Worm (Caenorhabditis elegans): ENCODE measurements around the gene D2007.1.
A peak's percentile ranks its signal among the peaks of the same experiment; 100 is the strongest.

Gene D2007.1

DNA sequence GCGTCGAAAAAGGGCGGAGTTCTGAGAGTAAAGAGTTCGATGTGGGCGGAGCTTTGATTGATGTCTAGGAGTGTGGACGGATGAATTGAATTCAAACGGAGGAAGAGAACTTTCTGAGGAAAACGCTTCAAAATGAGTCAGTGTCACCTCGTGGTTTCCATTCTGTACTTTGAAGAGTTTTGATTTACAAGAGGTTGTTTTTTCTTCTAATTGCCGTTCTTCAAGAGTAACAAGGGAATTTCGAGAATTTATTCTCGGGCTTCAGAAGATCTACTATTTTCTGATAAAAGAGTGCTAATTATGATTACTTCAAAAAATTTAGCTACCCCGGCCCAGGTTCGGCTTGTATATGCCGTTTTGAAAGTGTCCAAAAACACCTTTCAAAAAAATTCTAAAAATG, 21.0 kb downstream of the D2007.1 start, which contains the start of gene C50C3.12:
Gene C50C3.12 (plus strand): TSS at position 301 of the 400 bp plus-strand sequence.
- TF ChIP-seq mdl-1 (tag; optimal IDR thresholded peaks at IDR 0.05) (no peak), lin-14 (GFP tag; optimal IDR thresholded peaks at IDR 0.05) (peak; percentile 3)

DNA sequence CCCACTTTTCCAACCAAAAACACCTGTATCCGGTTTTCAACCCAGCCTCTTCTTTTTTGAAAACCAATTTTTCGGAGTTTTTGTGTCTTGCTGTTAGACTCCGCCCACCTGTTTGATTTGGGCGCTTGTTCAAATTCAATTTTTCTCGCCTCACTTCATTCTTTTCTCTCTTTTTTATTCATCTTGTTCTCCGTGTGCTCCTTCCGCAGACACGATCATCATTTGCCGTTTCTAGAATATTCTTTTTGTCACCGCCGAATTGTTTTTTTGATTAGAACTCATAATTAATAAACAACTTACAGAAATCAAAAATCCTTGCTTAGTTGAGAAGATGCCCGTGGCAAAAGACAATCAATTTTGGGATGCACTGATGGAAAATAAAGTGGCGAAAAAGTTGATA, 23.7 kb downstream of the D2007.1 start, which contains the start of gene C50C3.5:
Gene C50C3.5 (plus strand): TSS at position 301 of the 400 bp plus-strand sequence.
- TF ChIP-seq rnt-1 (tag; optimal IDR thresholded peaks at IDR 0.05) = no peak
- no peak for TF ChIP-seq hlh-4 (tag; optimal IDR thresholded peaks at IDR 0.05)
- TF ChIP-seq lin-14 (GFP tag; optimal IDR thresholded peaks at IDR 0.05) = peak; percentile 37
- peak; percentile 52 for TF ChIP-seq fkh-10 (GFP tag; optimal IDR thresholded peaks at IDR 0.05)

DNA sequence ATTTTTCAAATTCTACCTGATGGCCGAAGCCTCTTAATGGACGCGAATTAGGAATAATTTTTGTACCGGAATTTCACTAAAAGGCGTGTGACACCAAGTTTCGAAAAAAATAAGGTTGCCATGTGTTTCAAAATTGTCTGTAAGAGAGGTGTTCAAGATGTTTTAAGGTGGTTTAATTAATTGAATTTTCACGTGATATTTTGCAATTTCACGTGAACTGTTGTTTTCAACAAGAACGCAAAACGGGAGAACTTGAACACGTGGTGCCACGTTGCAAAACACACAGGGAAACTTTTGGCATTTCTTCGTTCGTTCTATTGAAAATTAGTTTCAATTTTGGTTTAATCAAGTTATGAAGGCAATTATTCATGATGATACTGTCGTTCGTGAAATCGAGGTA, 26.3 kb downstream of the D2007.1 start, which contains the start of gene spc-2:
Gene spc-2 (plus strand): TSS at position 301 of the 400 bp plus-strand sequence.
- no peak for TF ChIP-seq hpl-2 (GFP tag; optimal IDR thresholded peaks at IDR 0.05)
- no peak for TF ChIP-seq nhr-84 (tag; optimal IDR thresholded peaks at IDR 0.05)
- TF ChIP-seq snu-23 (GFP tag; optimal IDR thresholded peaks at IDR 0.05) = no peak
- TF ChIP-seq ceh-8 (GFP tag; optimal IDR thresholded peaks at IDR 0.05) = no peak
- TF ChIP-seq lin-14 (GFP tag; optimal IDR thresholded peaks at IDR 0.05) = no peak
- no peak for TF ChIP-seq pag-3 (tag; optimal IDR thresholded peaks at IDR 0.05; ENCODE audit: borderline replicate concordance, insufficient read depth)
- TF ChIP-seq fkh-8 (tag; optimal IDR thresholded peaks at IDR 0.05) = no peak
- TF ChIP-seq unc-98 (GFP tag; IDR thresholded peaks at IDR 0.05) = no peak
- no peak for TF ChIP-seq C04F5.9 (tag; optimal IDR thresholded peaks at IDR 0.05)
- TF ChIP-seq nhr-90 (tag; optimal IDR thresholded peaks at IDR 0.05; ENCODE audit: poor library complexity) = no peak
- TF ChIP-seq vab-15 (tag; optimal IDR thresholded peaks at IDR 0.05) = no peak
- no peak for TF ChIP-seq lin-39 (tag; optimal IDR thresholded peaks at IDR 0.05)
- no peak for TF ChIP-seq fos-1 (tag; optimal IDR thresholded peaks at IDR 0.05)
- TF ChIP-seq C34B4.2 (tag; optimal IDR thresholded peaks at IDR 0.05) = no peak
- no peak for TF ChIP-seq blmp-1 (tag; optimal IDR thresholded peaks at IDR 0.05)
- TF ChIP-seq elt-3 (tag; optimal IDR thresholded peaks at IDR 0.05) = no peak

DNA sequence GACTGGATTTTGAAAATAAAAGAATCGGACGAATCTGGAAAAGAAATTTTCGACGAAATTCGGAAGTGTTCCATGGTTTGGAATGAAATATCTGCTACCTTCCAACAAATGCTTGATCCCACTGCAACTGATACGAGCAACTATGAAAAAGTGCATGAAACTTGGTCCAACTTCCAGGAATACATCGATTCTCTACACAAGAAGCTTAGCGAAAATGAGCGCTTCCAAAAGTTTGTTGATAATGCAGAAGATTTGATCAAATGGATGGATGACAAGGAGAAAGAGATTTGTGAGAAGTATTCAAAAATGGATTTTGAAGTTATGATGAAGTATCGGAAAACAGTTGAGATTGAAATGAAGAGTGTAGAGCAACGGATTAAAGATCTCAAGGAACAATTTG, 27.3 kb downstream of the D2007.1 start:
- TF ChIP-seq lir-3 (tag; optimal IDR thresholded peaks at IDR 0.05; ENCODE audit: poor library complexity) = no peak
- no peak for TF ChIP-seq unc-86 (tag; optimal IDR thresholded peaks at IDR 0.05)
- TF ChIP-seq F16B12.6 (tag; optimal IDR thresholded peaks at IDR 0.05) = no peak
- TF ChIP-seq lin-35 (GFP tag; optimal IDR thresholded peaks at IDR 0.05) = no peak
- TF ChIP-seq mab-9 (GFP tag; IDR thresholded peaks at IDR 0.05) = no peak
- TF ChIP-seq nhr-84 (tag; optimal IDR thresholded peaks at IDR 0.05) = no peak
- no peak for TF ChIP-seq unc-62 (GFP tag; optimal IDR thresholded peaks at IDR 0.05)
- no peak for TF ChIP-seq unc-98 (GFP tag; IDR thresholded peaks at IDR 0.05)
- no peak for TF ChIP-seq ztf-11 (tag; optimal IDR thresholded peaks at IDR 0.05)
- no peak for TF ChIP-seq elt-2 (tag; optimal IDR thresholded peaks at IDR 0.05)
- TF ChIP-seq grh-1 (GFP tag; IDR thresholded peaks at IDR 0.05) = no peak
- no peak for TF ChIP-seq ets-5 (GFP tag; IDR thresholded peaks at IDR 0.05)
- TF ChIP-seq nhr-11 (tag; optimal IDR thresholded peaks at IDR 0.05) = no peak
- no peak for TF ChIP-seq lin-39 (tag; optimal IDR thresholded peaks at IDR 0.05)

DNA sequence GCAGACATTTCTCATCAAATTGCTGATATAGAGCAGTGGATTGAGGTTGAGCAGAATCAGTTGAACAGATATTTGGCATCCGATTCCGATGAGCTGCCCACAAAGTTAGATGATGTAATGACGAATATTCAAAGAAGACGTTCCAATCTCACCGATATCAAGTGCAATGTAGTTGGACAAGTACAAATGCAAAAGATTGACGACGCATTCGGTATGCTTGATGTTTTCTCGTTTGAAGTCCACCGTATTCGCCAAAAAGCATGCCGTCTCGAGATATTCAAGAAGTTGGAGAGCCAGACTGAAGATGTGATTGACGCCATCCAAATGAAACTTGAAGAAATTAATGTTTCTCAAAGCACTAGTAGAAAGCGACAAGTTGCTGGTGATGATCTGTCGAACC, 29.9 kb downstream of the D2007.1 start:
- TF ChIP-seq hlh-4 (tag; optimal IDR thresholded peaks at IDR 0.05) = no peak
- TF ChIP-seq unc-130 (tag; optimal IDR thresholded peaks at IDR 0.05) = no peak
- no peak for TF ChIP-seq ztf-4 (tag; optimal IDR thresholded peaks at IDR 0.05)
- TF ChIP-seq unc-62 (GFP tag; optimal IDR thresholded peaks at IDR 0.05) = no peak
- TF ChIP-seq unc-98 (GFP tag; IDR thresholded peaks at IDR 0.05) = no peak
- TF ChIP-seq lsy-2 (tag; optimal IDR thresholded peaks at IDR 0.05) = no peak
- no peak for TF ChIP-seq ceh-88 (GFP tag; IDR thresholded peaks at IDR 0.05)
- no peak for TF ChIP-seq aly-2 (tag; optimal IDR thresholded peaks at IDR 0.05)
- TF ChIP-seq pag-3 (tag; optimal IDR thresholded peaks at IDR 0.05; ENCODE audit: borderline replicate concordance, insufficient read depth) = no peak
- no peak for TF ChIP-seq mdl-1 (tag; optimal IDR thresholded peaks at IDR 0.05)
- TF ChIP-seq ets-5 (GFP tag; IDR thresholded peaks at IDR 0.05) = no peak
- no peak for TF ChIP-seq vab-15 (tag; optimal IDR thresholded peaks at IDR 0.05)
- no peak for TF ChIP-seq rnt-1 (tag; optimal IDR thresholded peaks at IDR 0.05)

All from whole organism, L1 larva.